Worm (Caenorhabditis elegans) whole organism, young adult: ENCODE data around the gene F20B6.4.

Experiments
- C17E4.6 ChIP-seq: fragments of 200-800 bp; sonication (Bioruptor generic); IDR thresholded peaks from 2 replicates; pipeline ENCODE4 v1.3.6; 2022; ENCODE audit warnings: missing genetic modification reagents, missing genetic modification characterization, missing compliant biosample characterization
- F57A8.1 ChIP-seq: fragments of 200-800 bp; sonication (Bioruptor generic); optimal IDR thresholded peaks from 2 replicates; lab custom pipeline; 2018; ENCODE audit warnings: mild to moderate bottlenecking, missing genetic modification characterization, moderate library complexity, missing compliant biosample characterization
- Y53F4B.3 ChIP-seq: fragments of 200-800 bp; sonication (Bioruptor generic); IDR thresholded peaks from 2 replicates; pipeline ENCODE4 v1.3.6; 2022; ENCODE audit warnings: missing genetic modification reagents, missing genetic modification characterization, missing compliant biosample characterization
- ama-1 ChIP-seq, 3 experiments: fragments of 150-350 bp in 1 of 3; sonication (generic microtip) in 2 of 3; optimal IDR thresholded peaks; 2 replicates each; lab custom pipeline; 2014 to 2018; ENCODE audit warnings: missing biosample characterization in 2 of 3, missing genetic modification characterization in 2 of 3, missing genetic modification reagents in 2 of 3
- lsl-1 ChIP-seq: fragments of 200-800 bp; sonication (Bioruptor generic); optimal IDR thresholded peaks from 2 replicates; lab custom pipeline; 2018; ENCODE audit warnings: mild to moderate bottlenecking, missing genetic modification characterization, moderate library complexity, missing compliant biosample characterization
- nfya-1 ChIP-seq: sonication (generic microtip); optimal IDR thresholded peaks from 2 replicates; lab custom pipeline; 2017; ENCODE audit warnings: antibody characterized with exemption, missing compliant biosample characterization, missing genetic modification characterization, borderline replicate concordance; ENCODE audit not compliant: insufficient read depth
- nhr-90 ChIP-seq: sonication (generic microtip); optimal IDR thresholded peaks from 2 replicates; lab custom pipeline; 2016; ENCODE audit warnings: missing genotype, mild to moderate bottlenecking, missing genetic modification characterization, missing compliant biosample characterization

DNA sequence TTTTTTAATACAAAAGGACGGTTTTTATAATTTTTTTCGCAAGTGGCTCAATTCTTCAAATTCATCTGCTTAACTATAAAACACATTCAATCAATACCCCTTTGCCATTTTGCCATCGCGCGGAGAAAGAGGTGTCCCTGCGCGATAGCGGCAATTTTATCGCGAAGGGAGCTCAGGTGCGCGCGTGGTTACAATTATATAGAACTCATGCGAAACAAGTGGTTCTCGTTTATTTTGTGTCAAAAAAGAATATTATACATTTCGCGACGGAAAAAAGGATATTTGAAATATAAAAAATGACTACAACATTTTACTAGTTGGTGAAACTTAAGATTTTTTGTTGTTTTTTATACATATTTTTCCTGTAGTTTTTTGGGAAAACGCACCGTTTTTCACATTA lies 12.8 kb upstream of the F20B6.4 start:
- TF ChIP-seq lsl-1 (GFP tag; lab: Kevin White, UChicago) (no peak), nfya-1 (no peak), F57A8.1 (GFP tag; lab: Kevin White, UChicago) (peak; percentile 64), ama-1 (optimal IDR thresholded peaks at IDR 0.05; lab: Kevin White, UChicago) (no peak), ama-1 (GFP tag; optimal IDR thresholded peaks at IDR 0.05; lab: Kevin White, UChicago) (peak; percentile 26 to 68), nhr-90 (tag; lab: Kevin White, UChicago) (peak; percentile 91), Y53F4B.3 (no peak), C17E4.6 (peak; percentile 95)
